Worm (Caenorhabditis elegans) whole organism, L4/young adult: ENCODE measurements around the gene rpc-2.

Source experiments
- W03F9.2 ChIP-seq: fragments of 150-350 bp; optimal IDR thresholded peaks from 2 replicates; lab custom pipeline; 2014; ENCODE audit warnings: missing biosample characterization, missing genetic modification characterization
- dao-5 ChIP-seq: sonication (generic microtip); optimal IDR thresholded peaks from 2 replicates; lab custom pipeline; 2016; ENCODE audit warnings: missing genotype, missing genetic modification characterization, moderate library complexity, missing compliant biosample characterization
- him-1 ChIP-seq: sonication (generic microtip); optimal IDR thresholded peaks from 2 replicates; lab custom pipeline; 2016; ENCODE audit warnings: missing genotype, missing genetic modification reagents, missing genetic modification characterization, missing compliant biosample characterization

The rpc-2 gene

ce11 chrIII:5584647-5585046 lies 27.5 kb downstream of the rpc-2 start, which contains the start of gene F56D2.3:
Gene F56D2.3 (plus strand): TSS chrIII:5584947.
- TF ChIP-seq dao-5 (tag; lab: Kevin White, UChicago) (no peak), him-1 (tag; lab: Kevin White, UChicago) (no peak), W03F9.2 (no peak)

DNA sequence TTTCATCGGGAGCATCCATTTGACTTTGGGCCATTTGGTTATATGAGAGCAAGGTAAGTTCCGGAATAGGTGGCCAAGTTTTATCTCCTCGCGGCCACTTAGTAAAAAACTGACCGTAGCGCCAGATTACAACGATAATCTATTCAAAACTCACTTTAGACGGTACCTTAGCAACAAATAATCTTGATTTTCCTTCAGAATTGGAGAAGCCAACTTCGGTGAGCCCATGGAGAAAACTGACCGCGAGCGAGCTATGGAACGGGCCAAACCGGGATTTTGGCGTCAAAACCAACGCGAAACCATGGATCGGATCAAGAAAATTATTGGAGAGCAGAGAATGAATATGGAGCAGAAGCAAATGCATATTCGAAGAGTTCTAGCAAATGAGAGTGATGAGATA lies 28.5 kb downstream of the rpc-2 start:
- TF ChIP-seq him-1 (tag; lab: Kevin White, UChicago) (no peak), dao-5 (tag; lab: Kevin White, UChicago) (no peak), W03F9.2 (no peak)

- TF ChIP-seq dao-5 (tag; lab: Kevin White, UChicago) (no peak), W03F9.2 (no peak), him-1 (tag; lab: Kevin White, UChicago) (no peak)
Observed at ce11 chrIII:5586925-5587324, 29.8 kb downstream of the rpc-2 start, which contains the start of gene F56D2.2. Gene F56D2.2 (plus strand): TSS chrIII:5587263.

ce11 chrIII:5588746-5589145 lies 31.6 kb downstream of the rpc-2 start:
- TF ChIP-seq W03F9.2 (no peak), dao-5 (tag; lab: Kevin White, UChicago) (no peak), him-1 (tag; lab: Kevin White, UChicago) (no peak)

DNA sequence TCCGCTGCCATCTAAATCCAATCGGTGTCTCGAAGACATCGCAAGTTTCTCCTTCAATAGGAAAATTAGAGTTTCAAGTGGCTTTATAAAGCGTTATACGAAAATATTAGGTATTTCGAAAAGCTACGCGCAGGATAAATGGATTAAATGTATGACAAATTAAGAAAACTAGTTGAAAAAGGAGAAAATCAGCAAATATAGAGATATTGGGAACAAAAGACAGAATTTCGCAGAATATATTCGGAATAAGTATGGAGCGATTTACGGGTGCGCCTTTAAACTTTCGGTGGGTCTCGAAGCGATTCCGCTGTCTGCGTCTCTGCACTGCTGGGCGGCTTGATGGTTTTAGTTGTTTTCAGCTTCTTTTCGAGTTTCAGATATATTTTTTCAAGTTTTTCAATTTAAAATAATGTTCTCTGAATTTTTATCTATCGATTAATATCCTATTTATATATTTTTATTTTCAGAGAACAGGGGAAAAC lies 34.5 kb downstream of the rpc-2 start, which contains the start of the genes ddx-15 and ucr-1:
ddx-15 (minus strand) TSS at position 51 of the 482 bp plus-strand sequence.
ucr-1 (plus strand) TSS at position 468 of the 482 bp plus-strand sequence.
- TF ChIP-seq W03F9.2, result peak; percentile 66
- no peak for TF ChIP-seq dao-5 (tag; lab: Kevin White, UChicago)

ce11 chrIII:5594350-5594749 lies 37.2 kb downstream of the rpc-2 start:
- TF ChIP-seq W03F9.2 (no peak), dao-5 (tag; lab: Kevin White, UChicago) (no peak)

- TF ChIP-seq W03F9.2 (no peak), dao-5 (tag; lab: Kevin White, UChicago) (no peak), him-1 (tag; lab: Kevin White, UChicago) (no peak)
Observed at ce11 chrIII:5595445-5595844, 38.3 kb downstream of the rpc-2 start, which contains the start of gene ced-6. Gene ced-6 (plus strand): TSS chrIII:5595771.

ce11 chrIII:5599958-5600357 lies 42.8 kb downstream of the rpc-2 start, which contains the start of gene wdr-37:
Gene wdr-37 (minus strand): TSS chrIII:5600058.
- TF ChIP-seq dao-5 (tag; lab: Kevin White, UChicago) (no peak), W03F9.2 (no peak), him-1 (tag; lab: Kevin White, UChicago) (no peak)

ce11 chrIII:5601999-5602398 lies 44.8 kb downstream of the rpc-2 start:
- TF ChIP-seq dao-5 (tag; lab: Kevin White, UChicago) (peak; percentile 67), him-1 (tag; lab: Kevin White, UChicago) (no peak), W03F9.2 (peak; percentile 25)

- TF ChIP-seq W03F9.2 (no peak), dao-5 (tag; lab: Kevin White, UChicago) (no peak), him-1 (tag; lab: Kevin White, UChicago) (no peak)
Observed at ce11 chrIII:5603439-5603986, 46.3 kb downstream of the rpc-2 start, which contains the start of gene madf-11. Gene madf-11 (minus strand): TSS chrIII:5603489.

DNA sequence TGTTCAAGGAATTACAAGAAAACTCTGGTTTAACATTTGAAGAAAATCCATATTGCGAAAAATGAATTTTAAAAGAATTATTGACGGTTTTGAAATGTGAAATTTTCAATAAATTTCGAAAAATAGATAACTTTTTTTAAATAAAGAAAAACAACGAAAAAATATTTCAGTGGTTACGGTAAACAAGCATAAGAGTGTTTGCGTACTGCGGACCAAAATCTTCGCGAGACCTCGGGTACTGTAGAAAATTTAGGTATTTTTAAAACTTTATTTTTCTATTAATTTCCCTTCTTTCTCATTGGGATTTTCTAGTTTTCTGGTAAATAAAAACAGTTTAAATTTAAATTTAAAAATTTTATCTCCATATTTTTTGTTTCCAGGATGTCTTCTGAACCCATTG lies 46.9 kb downstream of the rpc-2 start, which contains the start of gene xnd-1:
xnd-1 (plus strand) TSS at position 381 of the 400 bp plus-strand sequence.
- TF ChIP-seq dao-5 (tag; lab: Kevin White, UChicago) (no peak), W03F9.2 (peak; percentile 49)

ce11 chrIII:5610276-5610675 lies 53.1 kb downstream of the rpc-2 start, which contains the start of gene C05D2.8:
Gene C05D2.8 (minus strand): TSS chrIII:5610346.
- TF ChIP-seq dao-5 (tag; lab: Kevin White, UChicago) (no peak), W03F9.2 (no peak), him-1 (tag; lab: Kevin White, UChicago) (no peak)

DNA sequence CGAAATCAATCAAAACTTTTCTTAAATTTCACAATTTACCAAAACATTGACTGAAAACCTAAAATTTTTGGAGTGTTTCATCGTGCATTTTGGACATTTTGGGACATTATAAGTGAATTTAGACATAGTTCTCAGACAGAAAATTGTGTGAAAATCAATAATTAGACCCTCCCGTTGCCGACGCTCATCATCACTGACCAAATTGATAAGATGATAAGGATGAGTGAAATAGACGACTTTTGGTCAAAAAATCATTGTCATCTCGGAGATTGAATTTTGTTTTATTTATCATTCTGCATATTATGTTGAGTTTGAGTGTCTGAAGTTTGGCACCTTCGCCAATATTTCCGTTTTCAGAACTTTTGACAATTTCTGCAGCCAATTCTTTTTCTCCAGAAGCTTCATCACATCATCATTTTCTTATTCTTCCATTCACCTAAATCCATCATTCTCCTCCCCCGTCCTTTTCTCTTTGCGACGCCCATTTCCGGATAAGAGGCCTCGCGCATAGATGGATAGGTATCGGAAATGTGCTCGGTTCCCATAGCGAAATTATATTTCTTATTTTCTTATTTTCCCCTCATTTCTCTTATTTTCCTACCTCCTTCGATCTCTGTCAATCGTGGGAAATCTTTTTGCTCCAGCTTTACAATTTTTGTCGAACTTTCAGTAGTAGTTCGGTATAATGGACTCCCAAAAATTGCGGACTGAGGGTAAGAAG lies 54.6 kb downstream of the rpc-2 start, which contains the start of gene bas-1:
bas-1 (plus strand) TSS at position 671 of the 721 bp plus-strand sequence.
- no peak for TF ChIP-seq him-1 (tag; lab: Kevin White, UChicago)
- no peak for TF ChIP-seq dao-5 (tag; lab: Kevin White, UChicago)
- no peak for TF ChIP-seq W03F9.2
